Worm (Caenorhabditis elegans): ENCODE measurements around the gene Y47D3A.32.
A peak's percentile ranks its signal among the peaks of the same experiment; 100 is the strongest.

Y47D3A.32 gene

ce11 chrIII:11246588-11246987 lies 5.6 kb upstream of the Y47D3A.32 start:
- no peak for TF ChIP-seq rnt-1 (tag; optimal IDR thresholded peaks at IDR 0.05)
- no peak for TF ChIP-seq mab-9 (GFP tag; IDR thresholded peaks at IDR 0.05)
- no peak for TF ChIP-seq ceh-63 (GFP tag; optimal IDR thresholded peaks at IDR 0.05)
- TF ChIP-seq elt-3 (tag; optimal IDR thresholded peaks at IDR 0.05), result no peak
- TF ChIP-seq mep-1 (tag; optimal IDR thresholded peaks at IDR 0.05), result no peak
- no peak for TF ChIP-seq nhr-76 (tag; optimal IDR thresholded peaks at IDR 0.05)
- TF ChIP-seq ceh-88 (GFP tag; IDR thresholded peaks at IDR 0.05), result no peak
- no peak for TF ChIP-seq dsc-1 (tag; optimal IDR thresholded peaks at IDR 0.05)
- TF ChIP-seq xbp-1 (tag; optimal IDR thresholded peaks at IDR 0.05), result no peak
- no peak for TF ChIP-seq sup-37 (GFP tag; optimal IDR thresholded peaks at IDR 0.05)
- TF ChIP-seq snu-23 (GFP tag; optimal IDR thresholded peaks at IDR 0.05), result no peak
- TF ChIP-seq irx-1 (tag; optimal IDR thresholded peaks at IDR 0.05), result no peak
- TF ChIP-seq ets-5 (GFP tag; IDR thresholded peaks at IDR 0.05), result no peak
- no peak for TF ChIP-seq mef-2 (tag; optimal IDR thresholded peaks at IDR 0.05)
- TF ChIP-seq pax-3 (tag; optimal IDR thresholded peaks at IDR 0.05), result no peak

- no peak for TF ChIP-seq nhr-84 (tag; optimal IDR thresholded peaks at IDR 0.05)
- no peak for TF ChIP-seq efl-3 (GFP tag; optimal IDR thresholded peaks at IDR 0.05)
- TF ChIP-seq nhr-77 (tag; optimal IDR thresholded peaks at IDR 0.05), result no peak
- no peak for TF ChIP-seq ceh-63 (GFP tag; optimal IDR thresholded peaks at IDR 0.05)
- TF ChIP-seq unc-86 (tag; optimal IDR thresholded peaks at IDR 0.05), result no peak
- no peak for TF ChIP-seq nhr-28 (tag; optimal IDR thresholded peaks at IDR 0.05)
- TF ChIP-seq nhr-237 (tag; optimal IDR thresholded peaks at IDR 0.05), result no peak
- no peak for TF ChIP-seq aha-1 (tag; optimal IDR thresholded peaks at IDR 0.05)
- no peak for TF ChIP-seq alr-1 (tag; optimal IDR thresholded peaks at IDR 0.05; ENCODE audit: borderline replicate concordance)
- TF ChIP-seq ces-1 (GFP tag; optimal IDR thresholded peaks at IDR 0.05), result no peak
Observed at ce11 chrIII:11248897-11249296, 3.3 kb upstream of the Y47D3A.32 start.

ce11 chrIII:11255072-11255471 lies 2.9 kb downstream of the Y47D3A.32 start:
- TF ChIP-seq egl-13 (tag; optimal IDR thresholded peaks at IDR 0.05) (no peak), nhr-28 (tag; optimal IDR thresholded peaks at IDR 0.05) (no peak), unc-130 (tag; optimal IDR thresholded peaks at IDR 0.05) (no peak), nhr-76 (tag; optimal IDR thresholded peaks at IDR 0.05) (no peak), snpc-4 (tag; optimal IDR thresholded peaks at IDR 0.05) (no peak), lir-3 (tag; optimal IDR thresholded peaks at IDR 0.05; ENCODE audit: poor library complexity) (no peak), nhr-19 (GFP tag; conservative IDR thresholded peaks at IDR 0.05) (peak; percentile 23), vab-15 (tag; optimal IDR thresholded peaks at IDR 0.05) (no peak), nhr-85 (tag) (peak; percentile 97), mef-2 (tag; optimal IDR thresholded peaks at IDR 0.05) (no peak), fos-1 (tag; optimal IDR thresholded peaks at IDR 0.05) (no peak), unc-62 (GFP tag; optimal IDR thresholded peaks at IDR 0.05) (no peak), nhr-237 (tag; optimal IDR thresholded peaks at IDR 0.05) (no peak), lin-14 (GFP tag; optimal IDR thresholded peaks at IDR 0.05) (peak; percentile 71), ama-1 (optimal IDR thresholded peaks at IDR 0.05) (no peak), mep-1 (tag; optimal IDR thresholded peaks at IDR 0.05) (no peak), snu-23 (GFP tag; optimal IDR thresholded peaks at IDR 0.05) (peak; percentile 34), blmp-1 (tag; optimal IDR thresholded peaks at IDR 0.05) (peak; percentile 80), C04F5.9 (tag; optimal IDR thresholded peaks at IDR 0.05) (no peak), skn-1 (tag; optimal IDR thresholded peaks at IDR 0.05) (no peak), ces-1 (GFP tag; optimal IDR thresholded peaks at IDR 0.05) (no peak), C34B4.2 (tag; optimal IDR thresholded peaks at IDR 0.05) (no peak), ceh-82 (tag; optimal IDR thresholded peaks at IDR 0.05) (no peak), nhr-47 (tag; optimal IDR thresholded peaks at IDR 0.05) (no peak), egl-27 (tag; optimal IDR thresholded peaks at IDR 0.05) (no peak), aha-1 (tag; optimal IDR thresholded peaks at IDR 0.05) (no peak), hlh-17 (GFP tag; optimal IDR thresholded peaks at IDR 0.05; ENCODE audit: borderline replicate concordance) (no peak), mab-9 (GFP tag; IDR thresholded peaks at IDR 0.05) (no peak), tbx-2 (tag; optimal IDR thresholded peaks at IDR 0.05) (peak; percentile 24), jun-1 (tag; optimal IDR thresholded peaks at IDR 0.05) (no peak), F16B12.6 (tag; optimal IDR thresholded peaks at IDR 0.05) (no peak), dpl-1 (GFP tag; optimal IDR thresholded peaks at IDR 0.05) (no peak), lsy-2 (tag; optimal IDR thresholded peaks at IDR 0.05) (peak; percentile 18 to 38), unc-30 (tag; optimal IDR thresholded peaks at IDR 0.05) (no peak), efl-1 (optimal IDR thresholded peaks at IDR 0.05) (no peak), efl-1 (GFP tag; optimal IDR thresholded peaks at IDR 0.05 in 1 of 2) (peak in 1 of 2 experiments; percentile 89)
